Worm (Caenorhabditis elegans) whole organism, young adult: ENCODE measurements around the gene unc-70.

Experiments
- B0019.2 ChIP-seq: fragments of 200-800 bp; sonication (Bioruptor generic); conservative IDR thresholded peaks from 2 replicates; pipeline ENCODE4 v1.3.6; 2022; ENCODE audit warnings: missing genetic modification reagents, missing genetic modification characterization, missing compliant biosample characterization
- B0035.1 ChIP-seq: sonication (generic microtip); optimal IDR thresholded peaks from 2 replicates; lab custom pipeline; 2016; ENCODE audit warnings: missing genetic modification characterization, mild to moderate bottlenecking, missing compliant biosample characterization, missing genotype, missing genetic modification reagents
- C06A6.2 ChIP-seq: fragments of 200-800 bp; sonication (Bioruptor generic); conservative IDR thresholded peaks from 2 replicates; pipeline ENCODE4 v1.3.6; 2022; ENCODE audit warnings: missing genetic modification characterization, missing compliant biosample characterization
- F33H1.4 ChIP-seq: fragments of 200-800 bp; sonication (Bioruptor generic); IDR thresholded peaks from 2 replicates; pipeline ENCODE4 v1.3.6; 2022; ENCODE audit warnings: missing genetic modification reagents, missing genetic modification characterization, missing compliant biosample characterization
- F49E8.2 ChIP-seq: sonication (generic microtip); optimal IDR thresholded peaks from 3 replicates; lab custom pipeline; 2017; ENCODE audit warnings: missing genetic modification characterization, mild to moderate bottlenecking, missing compliant biosample characterization, antibody characterized with exemption, moderate library complexity; ENCODE audit not compliant: insufficient read depth
- F52B5.7 ChIP-seq: sonication (generic microtip); optimal IDR thresholded peaks from 2 replicates; lab custom pipeline; 2016; ENCODE audit warnings: mild to moderate bottlenecking, missing genetic modification characterization, missing compliant biosample characterization
- F57A8.1 ChIP-seq: fragments of 200-800 bp; sonication (Bioruptor generic); optimal IDR thresholded peaks from 2 replicates; lab custom pipeline; 2018; ENCODE audit warnings: mild to moderate bottlenecking, missing genetic modification characterization, moderate library complexity, missing compliant biosample characterization
- K12H6.12 ChIP-seq: fragments of 200-800 bp; sonication (Bioruptor generic); optimal IDR thresholded peaks from 2 replicates; lab custom pipeline; 2018; ENCODE audit warnings: mild to moderate bottlenecking, missing genetic modification characterization, missing compliant biosample characterization
- T07F8.4 ChIP-seq: sonication (generic microtip); optimal IDR thresholded peaks from 2 replicates; lab custom pipeline; 2016; ENCODE audit warnings: mild to moderate bottlenecking, missing genetic modification characterization, moderate library complexity, missing compliant biosample characterization
- Y53G8AR.9 ChIP-seq: fragments of 200-800 bp; sonication (Bioruptor generic); conservative IDR thresholded peaks from 2 replicates; pipeline ENCODE4 v1.3.6; 2022; ENCODE audit warnings: missing genetic modification reagents, missing genetic modification characterization, missing compliant biosample characterization
- Y56A3A.18 ChIP-seq: fragments of 200-800 bp; sonication (Bioruptor generic); IDR thresholded peaks from 2 replicates; pipeline ENCODE4 v1.3.6; 2022; ENCODE audit warnings: missing genetic modification reagents, missing genetic modification characterization, missing compliant biosample characterization
- Y79H2A.3 ChIP-seq: fragments of 200-800 bp; sonication (Bioruptor generic); conservative IDR thresholded peaks from 2 replicates; pipeline ENCODE4 v1.3.6; 2022; ENCODE audit warnings: missing genetic modification reagents, missing genetic modification characterization, missing compliant biosample characterization
- aptf-3 ChIP-seq: fragments of 200-800 bp; sonication (Bioruptor generic); IDR thresholded peaks from 2 replicates; pipeline ENCODE4 v1.3.6; 2022; ENCODE audit warnings: missing genetic modification characterization, missing compliant biosample characterization
- attf-5 ChIP-seq: fragments of 200-800 bp; sonication (Bioruptor generic); optimal IDR thresholded peaks from 2 replicates; lab custom pipeline; 2018; ENCODE audit warnings: mild to moderate bottlenecking, missing genetic modification characterization, missing compliant biosample characterization
- cebp-1 ChIP-seq, 2 experiments: fragments of 200-800 bp in 1 of 2; sonication (Bioruptor generic) in 1 of 2; sonication (generic microtip) in 1 of 2; IDR thresholded peaks in 1 of 2; optimal IDR thresholded peaks in 1 of 2; 2 replicates each; pipeline versions ENCODE4 v1.3.6 to Lab custom; 2017 to 2022; ENCODE audit warnings: missing compliant biosample characterization in 2 of 2, missing genetic modification characterization in 2 of 2, mild to moderate bottlenecking in 1 of 2, missing genetic modification reagents in 1 of 2, moderate library complexity in 1 of 2
- cebp-2 ChIP-seq: fragments of 200-800 bp; sonication (Bioruptor generic); IDR thresholded peaks from 2 replicates; pipeline ENCODE4 v1.3.6; 2022; ENCODE audit warnings: missing genetic modification characterization, missing compliant biosample characterization
- ceh-40 ChIP-seq: fragments of 200-800 bp; sonication (Bioruptor generic); IDR thresholded peaks from 2 replicates; pipeline ENCODE4 v1.3.6; 2022; ENCODE audit warnings: missing genetic modification characterization, missing compliant biosample characterization
- chd-7 ChIP-seq: sonication (generic microtip); optimal IDR thresholded peaks from 2 replicates; lab custom pipeline; 2016; ENCODE audit warnings: mild to moderate bottlenecking, missing genetic modification characterization, moderate library complexity, missing compliant biosample characterization
- die-1 ChIP-seq: sonication (generic microtip); optimal IDR thresholded peaks from 2 replicates; lab custom pipeline; 2016; ENCODE audit warnings: missing genotype, mild to moderate bottlenecking, missing genetic modification characterization, missing compliant biosample characterization
- dox-1 ChIP-seq: fragments of 200-800 bp; sonication (Bioruptor generic); IDR thresholded peaks from 2 replicates; pipeline ENCODE4 v1.3.6; 2022; ENCODE audit warnings: missing genetic modification reagents, missing genetic modification characterization, missing compliant biosample characterization
- dpff-1 ChIP-seq: sonication (generic microtip); optimal IDR thresholded peaks from 2 replicates; lab custom pipeline; 2017; ENCODE audit warnings: mild to moderate bottlenecking, missing genetic modification characterization, missing compliant biosample characterization
- dpl-1 ChIP-seq: fragments of 150-350 bp; optimal IDR thresholded peaks from 2 replicates; lab custom pipeline; 2014; ENCODE audit warnings: missing biosample characterization, missing genetic modification reagents, missing genetic modification characterization
- egl-18 ChIP-seq: fragments of 200-800 bp; sonication (Bioruptor generic); IDR thresholded peaks from 2 replicates; pipeline ENCODE4 v1.3.6; 2022; ENCODE audit warnings: missing genetic modification reagents, missing genetic modification characterization, missing compliant biosample characterization
- fkh-3 ChIP-seq: sonication (generic microtip); optimal IDR thresholded peaks from 2 replicates; lab custom pipeline; 2016; ENCODE audit warnings: mild to moderate bottlenecking, missing genetic modification characterization, missing compliant biosample characterization
- hlh-12 ChIP-seq: sonication (generic microtip); optimal IDR thresholded peaks from 2 replicates; lab custom pipeline; 2016; ENCODE audit warnings: missing genetic modification characterization, missing compliant biosample characterization
- hlh-26 ChIP-seq: fragments of 200-800 bp; sonication (Bioruptor generic); conservative IDR thresholded peaks from 2 replicates; pipeline ENCODE4 v1.3.6; 2022; ENCODE audit warnings: missing genetic modification reagents, missing genetic modification characterization, missing compliant biosample characterization
- hmg-1.2 ChIP-seq: fragments of 200-800 bp; sonication (Bioruptor generic); IDR thresholded peaks from 2 replicates; pipeline ENCODE4 v1.3.6; 2022; ENCODE audit warnings: missing genetic modification reagents, missing genetic modification characterization, missing compliant biosample characterization
- let-607 ChIP-seq, 2 experiments: fragments of 200-800 bp in 1 of 2; sonication (Bioruptor generic) in 1 of 2; sonication (generic microtip) in 1 of 2; optimal IDR thresholded peaks; 2 replicates each; lab custom pipeline; 2016 to 2018; ENCODE audit warnings: mild to moderate bottlenecking in 2 of 2, missing compliant biosample characterization in 2 of 2, missing genetic modification characterization in 2 of 2, moderate library complexity in 2 of 2, missing genotype in 1 of 2
- lin-26 ChIP-seq: fragments of 200-800 bp; sonication (Bioruptor generic); IDR thresholded peaks from 2 replicates; pipeline ENCODE4 v1.3.6; 2022; ENCODE audit warnings: missing genetic modification reagents, missing genetic modification characterization, missing compliant biosample characterization
- lin-40 ChIP-seq: sonication (generic microtip); optimal IDR thresholded peaks from 2 replicates; lab custom pipeline; 2016; ENCODE audit warnings: missing genetic modification characterization, mild to moderate bottlenecking, missing compliant biosample characterization, missing genotype, missing genetic modification reagents
- lir-1 ChIP-seq: fragments of 200-800 bp; sonication (Bioruptor generic); conservative IDR thresholded peaks from 2 replicates; pipeline ENCODE4 v1.3.6; 2022; ENCODE audit warnings: missing genetic modification reagents, missing genetic modification characterization, missing compliant biosample characterization
- lsl-1 ChIP-seq: fragments of 200-800 bp; sonication (Bioruptor generic); optimal IDR thresholded peaks from 2 replicates; lab custom pipeline; 2018; ENCODE audit warnings: mild to moderate bottlenecking, missing genetic modification characterization, moderate library complexity, missing compliant biosample characterization
- madf-10 ChIP-seq: sonication (generic microtip); optimal IDR thresholded peaks from 2 replicates; lab custom pipeline; 2016; ENCODE audit warnings: mild to moderate bottlenecking, missing genetic modification characterization, missing compliant biosample characterization
- nfya-1 ChIP-seq: sonication (generic microtip); optimal IDR thresholded peaks from 2 replicates; lab custom pipeline; 2017; ENCODE audit warnings: antibody characterized with exemption, missing compliant biosample characterization, missing genetic modification characterization, borderline replicate concordance; ENCODE audit not compliant: insufficient read depth
- nfya-2 ChIP-seq: fragments of 200-800 bp; sonication (Bioruptor generic); IDR thresholded peaks from 2 replicates; pipeline ENCODE4 v1.3.6; 2022; ENCODE audit warnings: missing genetic modification reagents, missing genetic modification characterization, missing compliant biosample characterization
- nhr-179 ChIP-seq: sonication (generic microtip); optimal IDR thresholded peaks from 2 replicates; lab custom pipeline; 2016; ENCODE audit warnings: mild to moderate bottlenecking, missing genetic modification characterization, missing compliant biosample characterization
- nhr-27 ChIP-seq: fragments of 200-800 bp; sonication (Bioruptor generic); optimal IDR thresholded peaks from 2 replicates; lab custom pipeline; 2018; ENCODE audit warnings: mild to moderate bottlenecking, missing genetic modification characterization, moderate library complexity, missing compliant biosample characterization
- nhr-80 ChIP-seq: sonication (generic microtip); optimal IDR thresholded peaks from 2 replicates; lab custom pipeline; 2016; ENCODE audit warnings: missing genetic modification characterization, missing compliant biosample characterization
- nhr-90 ChIP-seq: sonication (generic microtip); optimal IDR thresholded peaks from 2 replicates; lab custom pipeline; 2016; ENCODE audit warnings: missing genotype, mild to moderate bottlenecking, missing genetic modification characterization, missing compliant biosample characterization
- pbrm-1 ChIP-seq: fragments of 200-800 bp; sonication (Bioruptor generic); IDR thresholded peaks from 2 replicates; pipeline ENCODE4 v1.3.6; 2022; ENCODE audit warnings: missing genetic modification reagents, missing genetic modification characterization, missing compliant biosample characterization
- sea-2 ChIP-seq: fragments of 200-800 bp; sonication (Bioruptor generic); IDR thresholded peaks from 2 replicates; pipeline ENCODE4 v1.3.6; 2022; ENCODE audit warnings: missing genetic modification characterization, missing compliant biosample characterization
- tbp1 ChIP-seq: fragments of 200-800 bp; sonication (Bioruptor generic); optimal IDR thresholded peaks from 2 replicates; lab custom pipeline; 2018; ENCODE audit warnings: mild to moderate bottlenecking, missing genetic modification characterization, missing compliant biosample characterization
- tbx-9 ChIP-seq: sonication (generic microtip); optimal IDR thresholded peaks from 2 replicates; lab custom pipeline; 2016; ENCODE audit warnings: borderline replicate concordance, missing genetic modification characterization, inconsistent platforms, missing compliant biosample characterization
- tlf-1 ChIP-seq: fragments of 200-800 bp; sonication (Bioruptor generic); optimal IDR thresholded peaks from 2 replicates; lab custom pipeline; 2018; ENCODE audit warnings: mild to moderate bottlenecking, missing genetic modification characterization, missing compliant biosample characterization
- ztf-22 ChIP-seq: fragments of 200-800 bp; sonication (Bioruptor generic); optimal IDR thresholded peaks from 2 replicates; lab custom pipeline; 2018; ENCODE audit warnings: mild to moderate bottlenecking, missing genetic modification characterization, moderate library complexity, missing compliant biosample characterization
- ztf-6 ChIP-seq: fragments of 200-800 bp; sonication (Bioruptor generic); IDR thresholded peaks from 2 replicates; pipeline ENCODE4 v1.3.6; 2022; ENCODE audit warnings: missing genetic modification reagents, missing genetic modification characterization, missing compliant biosample characterization

The unc-70 gene

DNA sequence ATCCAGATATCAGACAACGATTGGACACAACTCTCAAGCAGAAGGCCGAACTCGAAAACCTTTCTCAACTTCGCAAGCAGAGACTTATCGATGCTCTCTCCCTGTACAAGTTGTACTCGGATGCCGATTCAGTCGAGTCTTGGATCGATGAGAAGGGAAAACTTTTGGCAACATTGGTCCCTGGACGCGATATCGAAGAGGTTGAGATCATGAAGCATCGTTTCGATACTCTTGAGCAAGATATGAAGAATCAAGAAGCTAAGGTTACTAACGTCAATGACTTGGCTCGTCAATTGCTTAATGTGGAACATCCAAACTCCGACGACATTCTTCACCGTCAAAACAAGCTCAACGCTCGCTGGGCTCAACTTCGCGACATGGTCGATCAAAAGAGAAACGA is 3.9 kb downstream of the unc-70 start:
- TF ChIP-seq nhr-179 (tag; lab: Kevin White, UChicago) (no peak), K12H6.12 (no peak), aptf-3 (GFP tag; lab: Robert Waterston, UW) (no peak), ztf-6 (GFP tag; lab: Robert Waterston, UW) (no peak), lsl-1 (GFP tag; lab: Kevin White, UChicago) (no peak), let-607 (tag; optimal IDR thresholded peaks at IDR 0.05; lab: Kevin White, UChicago) (no peak), cebp-2 (GFP tag; lab: Robert Waterston, UW) (no peak), F49E8.2 (no peak), lin-26 (GFP tag; lab: Robert Waterston, UW) (no peak), nhr-80 (no peak), tbx-9 (no peak)

DNA sequence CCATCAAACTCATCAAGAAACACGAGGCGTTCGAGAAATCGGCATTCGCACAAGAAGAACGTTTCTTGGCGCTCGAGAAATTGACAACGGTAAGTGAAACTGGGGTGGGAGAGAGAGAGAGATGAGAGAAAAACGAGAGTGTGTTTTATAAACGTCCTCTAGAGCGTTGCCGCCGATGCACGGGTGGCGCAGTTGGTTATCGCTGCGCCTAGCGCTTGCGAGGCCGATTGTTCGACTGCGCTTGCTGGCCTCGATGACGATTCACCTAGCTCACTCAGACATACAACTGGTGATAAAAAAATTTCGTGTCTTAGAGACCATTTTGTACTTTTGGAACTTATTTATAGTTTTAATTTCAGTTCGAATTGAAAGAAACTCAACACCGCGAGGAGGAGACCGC is 7.7 kb downstream of the unc-70 start:
- TF ChIP-seq cebp-2 (GFP tag; lab: Robert Waterston, UW) = no peak
- TF ChIP-seq T07F8.4 (tag; lab: Kevin White, UChicago) = peak; percentile 66
- no peak for TF ChIP-seq F57A8.1 (GFP tag; lab: Kevin White, UChicago)
- no peak for TF ChIP-seq B0019.2 (GFP tag; lab: Robert Waterston, UW)
- TF ChIP-seq lir-1 (GFP tag; lab: Robert Waterston, UW) = no peak
- peak; percentile 89 for TF ChIP-seq die-1 (tag; lab: Kevin White, UChicago)
- no peak for TF ChIP-seq dpl-1 (GFP tag; lab: Kevin White, UChicago)
- no peak for TF ChIP-seq cebp-1 (GFP tag; IDR thresholded peaks at IDR 0.05; lab: Robert Waterston, UW)
- peak; percentile 70 for TF ChIP-seq cebp-1 (tag; optimal IDR thresholded peaks at IDR 0.05; lab: Kevin White, UChicago)
- peak; percentile 77 for TF ChIP-seq Y56A3A.18
- TF ChIP-seq egl-18 (GFP tag; lab: Robert Waterston, UW) = no peak
- peak; percentile 44 for TF ChIP-seq dpff-1 (tag; lab: Kevin White, UChicago)
- TF ChIP-seq tbx-9 = no peak
- 0 out of 2 replicates have a peak, but pooled peaks have one; percentile 56 for TF ChIP-seq Y53G8AR.9 (GFP tag; lab: Robert Waterston, UW)
- TF ChIP-seq nfya-1 (tag; lab: Kevin White, UChicago) = no peak
- TF ChIP-seq pbrm-1 (GFP tag; lab: Robert Waterston, UW) = peak; percentile 69; the same call in 1 of the 2 replicates
- TF ChIP-seq attf-5 (GFP tag; lab: Kevin White, UChicago) = peak; percentile 33
- TF ChIP-seq ztf-22 (GFP tag; lab: Kevin White, UChicago) = peak; percentile 66
- TF ChIP-seq B0035.1 = peak; percentile 18
- TF ChIP-seq hlh-12 (tag; lab: Kevin White, UChicago) = no peak
- no peak for TF ChIP-seq hlh-26
- TF ChIP-seq dox-1 (GFP tag; lab: Robert Waterston, UW) = peak; percentile 84
- TF ChIP-seq Y79H2A.3 = no peak
- TF ChIP-seq ceh-40 (GFP tag; lab: Robert Waterston, UW) = peak; percentile 69; the same call in 1 of the 2 replicates
- peak; percentile 57 for TF ChIP-seq madf-10 (tag; lab: Kevin White, UChicago)
- TF ChIP-seq F33H1.4 (GFP tag; lab: Robert Waterston, UW) = 0 out of 2 replicates have a peak, but pooled peaks have one; percentile 21
- TF ChIP-seq nhr-90 = peak; percentile 82
- TF ChIP-seq fkh-3 (tag; lab: Kevin White, UChicago) = peak; percentile 78
- TF ChIP-seq sea-2 (GFP tag; lab: Robert Waterston, UW) = no peak
- peak; percentile 85 for TF ChIP-seq chd-7 (tag; lab: Kevin White, UChicago)
- TF ChIP-seq tbp1 = peak; percentile 98
- TF ChIP-seq nhr-27 (tag; lab: Kevin White, UChicago) = peak; percentile 77
- TF ChIP-seq ztf-6 (GFP tag; lab: Robert Waterston, UW) = no peak
- peak; percentile 43 for TF ChIP-seq lsl-1 (GFP tag; lab: Kevin White, UChicago)
- TF ChIP-seq F52B5.7 = peak; percentile 68
- peak; percentile 70 for TF ChIP-seq hmg-1.2 (GFP tag; lab: Robert Waterston, UW)
- TF ChIP-seq C06A6.2 = no peak
- TF ChIP-seq lin-40 (tag; lab: Kevin White, UChicago) = peak; percentile 68
- peak; percentile 44 for TF ChIP-seq tlf-1
- no peak for TF ChIP-seq nfya-2
